Worm (Caenorhabditis elegans) whole organism, L1 larva: Measurements from ENCODE around the gene R13D11.10.

Source experiments
- F16B12.6 ChIP-seq: fragments of 150-350 bp; optimal IDR thresholded peaks from 2 replicates; lab custom pipeline; 2014; ENCODE audit warnings: missing biosample characterization, missing genetic modification characterization
- Y116A8C.19 ChIP-seq: sonication (generic microtip); optimal IDR thresholded peaks from 2 replicates; lab custom pipeline; 2016; ENCODE audit warnings: missing compliant biosample characterization, missing genetic modification characterization, borderline replicate concordance
- alr-1 ChIP-seq: fragments of 200-800 bp; sonication (Bioruptor generic); optimal IDR thresholded peaks from 2 replicates; lab custom pipeline; 2018; ENCODE audit warnings: borderline replicate concordance, mild to moderate bottlenecking, missing genetic modification characterization, missing compliant biosample characterization
- aly-2 ChIP-seq: fragments of 150-350 bp; optimal IDR thresholded peaks from 2 replicates; lab custom pipeline; 2014; ENCODE audit warnings: missing biosample characterization, missing genetic modification characterization
- ama-1 ChIP-seq: fragments of 150-350 bp; optimal IDR thresholded peaks from 2 replicates; lab custom pipeline; 2014
- ceh-63 ChIP-seq: fragments of 200-800 bp; sonication (Bioruptor generic); optimal IDR thresholded peaks from 2 replicates; lab custom pipeline; 2018; ENCODE audit warnings: mild to moderate bottlenecking, missing genetic modification characterization, missing compliant biosample characterization
- egl-27 ChIP-seq, 2 experiments: fragments of 150-350 bp in 1 of 2; sonication (generic microtip); optimal IDR thresholded peaks; 3 replicates each; lab custom pipeline; 2017 to 2018; ENCODE audit warnings: missing biosample characterization in 2 of 2, missing genetic modification characterization in 2 of 2, missing genetic modification reagents in 2 of 2
- elt-2 ChIP-seq: sonication (generic microtip); optimal IDR thresholded peaks from 2 replicates; lab custom pipeline; 2016; ENCODE audit warnings: missing genetic modification characterization, mild to moderate bottlenecking, inconsistent platforms, missing compliant biosample characterization, missing genetic modification reagents
- elt-3 ChIP-seq, 6 experiments: fragments of 150-350 bp in 1 of 6; sonication (generic microtip); optimal IDR thresholded peaks; 2 replicates each; lab custom pipeline; 2017 to 2018; ENCODE audit warnings: missing biosample characterization in 6 of 6, missing genetic modification characterization in 6 of 6, inconsistent platforms in 1 of 6
- ets-5 ChIP-seq: fragments of 200-800 bp; sonication (Bioruptor generic); IDR thresholded peaks from 2 replicates; pipeline ENCODE4 v1.3.6; 2022; ENCODE audit warnings: missing genetic modification characterization, missing compliant biosample characterization
- fkh-10 ChIP-seq: sonication (generic microtip); optimal IDR thresholded peaks from 2 replicates; lab custom pipeline; 2017; ENCODE audit warnings: missing biosample characterization, missing genetic modification reagents, missing genetic modification characterization
- fkh-4 ChIP-seq: sonication (generic microtip); optimal IDR thresholded peaks from 2 replicates; lab custom pipeline; 2016; ENCODE audit warnings: missing compliant biosample characterization, missing genetic modification characterization, borderline replicate concordance
- fkh-8 ChIP-seq: sonication (generic microtip); optimal IDR thresholded peaks from 2 replicates; lab custom pipeline; 2016; ENCODE audit warnings: mild to moderate bottlenecking, missing genetic modification characterization, missing compliant biosample characterization
- fos-1 ChIP-seq: fragments of 150-350 bp; optimal IDR thresholded peaks from 2 replicates; lab custom pipeline; 2014; ENCODE audit warnings: missing biosample characterization, missing genetic modification characterization
- grh-1 ChIP-seq: fragments of 200-800 bp; sonication (Bioruptor generic); IDR thresholded peaks from 2 replicates; pipeline ENCODE4 v1.3.6; 2022; ENCODE audit warnings: missing genetic modification reagents, missing genetic modification characterization, missing compliant biosample characterization
- jun-1 ChIP-seq: fragments of 150-350 bp; optimal IDR thresholded peaks from 2 replicates; lab custom pipeline; 2014; ENCODE audit warnings: missing biosample characterization, missing genetic modification reagents, missing genetic modification characterization
- lin-13 ChIP-seq: fragments of 150-350 bp; optimal IDR thresholded peaks from 2 replicates; lab custom pipeline; 2014; ENCODE audit warnings: missing biosample characterization, missing genetic modification reagents, missing genetic modification characterization
- lin-14 ChIP-seq: fragments of 200-800 bp; sonication (Bioruptor generic); optimal IDR thresholded peaks from 2 replicates; lab custom pipeline; 2018; ENCODE audit warnings: mild to moderate bottlenecking, missing genetic modification characterization, moderate library complexity, missing compliant biosample characterization
- lin-39 ChIP-seq: fragments of 150-350 bp; optimal IDR thresholded peaks from 2 replicates; lab custom pipeline; 2014; ENCODE audit warnings: missing biosample characterization, missing genetic modification reagents, missing genetic modification characterization
- lsy-2 ChIP-seq, 2 experiments: fragments of 150-350 bp; optimal IDR thresholded peaks; 2 replicates each; lab custom pipeline; 2014; ENCODE audit warnings: missing biosample characterization in 2 of 2, missing genetic modification characterization in 2 of 2
- mep-1 ChIP-seq: fragments of 150-350 bp; optimal IDR thresholded peaks from 2 replicates; lab custom pipeline; 2014; ENCODE audit warnings: missing biosample characterization, missing genetic modification characterization
- nhr-11 ChIP-seq: fragments of 150-350 bp; optimal IDR thresholded peaks from 2 replicates; lab custom pipeline; 2014; ENCODE audit warnings: missing biosample characterization, missing genetic modification characterization
- nhr-19 ChIP-seq: fragments of 200-800 bp; sonication (Bioruptor generic); conservative IDR thresholded peaks from 2 replicates; pipeline ENCODE4 v1.3.6; 2022; ENCODE audit warnings: missing genetic modification characterization, missing compliant biosample characterization
- nhr-20 ChIP-seq: sonication (generic microtip); optimal IDR thresholded peaks from 2 replicates; lab custom pipeline; 2016; ENCODE audit warnings: mild to moderate bottlenecking, missing genetic modification characterization, missing compliant biosample characterization
- nhr-237 ChIP-seq: fragments of 150-350 bp; optimal IDR thresholded peaks from 2 replicates; lab custom pipeline; 2014; ENCODE audit warnings: missing biosample characterization, missing genetic modification characterization
- nhr-47 ChIP-seq: sonication (generic microtip); optimal IDR thresholded peaks from 2 replicates; lab custom pipeline; 2016; ENCODE audit warnings: mild to moderate bottlenecking, missing genetic modification characterization, moderate library complexity, missing compliant biosample characterization
- nhr-71 ChIP-seq: sonication (generic microtip); optimal IDR thresholded peaks from 2 replicates; lab custom pipeline; 2016; ENCODE audit warnings: mild to moderate bottlenecking, missing genetic modification characterization, moderate library complexity, missing compliant biosample characterization
- nhr-84 ChIP-seq: sonication (generic microtip); optimal IDR thresholded peaks from 2 replicates; lab custom pipeline; 2017; ENCODE audit warnings: missing biosample characterization, missing genetic modification characterization
- nhr-85 ChIP-seq: sonication (generic microtip); peaks from one replicate; lab custom pipeline; 2016; ENCODE audit warnings: missing genetic modification characterization, inconsistent platforms, missing compliant biosample characterization
- rnt-1 ChIP-seq: sonication (generic microtip); optimal IDR thresholded peaks from 2 replicates; lab custom pipeline; 2016; ENCODE audit warnings: mild to moderate bottlenecking, missing genetic modification characterization, moderate library complexity, missing compliant biosample characterization
- skn-1 ChIP-seq: fragments of 150-350 bp; optimal IDR thresholded peaks from 2 replicates; lab custom pipeline; 2014; ENCODE audit warnings: missing biosample characterization, missing genetic modification characterization
- snpc-4 ChIP-seq: fragments of 150-350 bp; optimal IDR thresholded peaks from 2 replicates; lab custom pipeline; 2014; ENCODE audit warnings: missing biosample characterization, missing genetic modification characterization
- sptf-1 ChIP-seq: fragments of 150-350 bp; optimal IDR thresholded peaks from 2 replicates; lab custom pipeline; 2014; ENCODE audit warnings: missing biosample characterization, missing genetic modification characterization
- sup-37 ChIP-seq: fragments of 200-800 bp; sonication (Bioruptor generic); optimal IDR thresholded peaks from 2 replicates; lab custom pipeline; 2018; ENCODE audit warnings: mild to moderate bottlenecking, missing genetic modification characterization, missing compliant biosample characterization
- tbx-2 ChIP-seq: sonication (generic microtip); optimal IDR thresholded peaks from 2 replicates; lab custom pipeline; 2016; ENCODE audit warnings: missing genetic modification characterization, missing compliant biosample characterization
- unc-62 ChIP-seq: fragments of 150-350 bp; optimal IDR thresholded peaks from 2 replicates; lab custom pipeline; 2014; ENCODE audit warnings: missing biosample characterization, missing genetic modification reagents, missing genetic modification characterization
- unc-86 ChIP-seq: sonication (generic microtip); optimal IDR thresholded peaks from 2 replicates; lab custom pipeline; 2016; ENCODE audit warnings: missing genetic modification characterization, missing compliant biosample characterization
- vab-15 ChIP-seq: sonication (generic microtip); optimal IDR thresholded peaks from 2 replicates; lab custom pipeline; 2017; ENCODE audit warnings: missing genotype, mild to moderate bottlenecking, missing genetic modification characterization, missing compliant biosample characterization
- zag-1 ChIP-seq: fragments of 150-350 bp; optimal IDR thresholded peaks from 2 replicates; lab custom pipeline; 2014; ENCODE audit warnings: missing biosample characterization, missing genetic modification characterization
- ztf-11 ChIP-seq, 2 experiments: sonication (generic microtip); optimal IDR thresholded peaks; 2 replicates each; lab custom pipeline; 2016 to 2017; ENCODE audit warnings: missing genetic modification characterization in 2 of 2, missing biosample characterization in 1 of 2, missing compliant biosample characterization in 1 of 2

Gene R13D11.10

ce11 chrV:808260-808659 lies 4.7 kb downstream of the R13D11.10 start:
- no peak for TF ChIP-seq vab-15 (tag; lab: Kevin White, UChicago)
- no peak for TF ChIP-seq nhr-47 (tag; lab: Kevin White, UChicago)
- TF ChIP-seq lin-39 (tag; lab: Kevin White, UChicago) = no peak
- TF ChIP-seq unc-86 (tag; lab: Kevin White, UChicago) = no peak
- TF ChIP-seq ztf-11 (tag; optimal IDR thresholded peaks at IDR 0.05; lab: Kevin White, UChicago) = no peak
- no peak for TF ChIP-seq lsy-2 (tag; optimal IDR thresholded peaks at IDR 0.05; lab: Kevin White, UChicago)
- TF ChIP-seq aly-2 (tag; lab: Kevin White, UChicago) = no peak
- no peak for TF ChIP-seq elt-3 (tag; optimal IDR thresholded peaks at IDR 0.05; lab: Kevin White, UChicago)
- TF ChIP-seq skn-1 (tag; lab: Kevin White, UChicago) = no peak
- TF ChIP-seq nhr-19 = no peak
- TF ChIP-seq, all 84 proteins: peak for 0

- TF ChIP-seq elt-2 (tag; lab: Kevin White, UChicago) (no peak), alr-1 (tag; lab: Kevin White, UChicago) (no peak), nhr-84 (tag; lab: Kevin White, UChicago) (no peak), zag-1 (tag; lab: Kevin White, UChicago) (no peak), fkh-10 (GFP tag; lab: Kevin White, UChicago) (no peak), lin-14 (peak; percentile 32), fkh-8 (tag; lab: Kevin White, UChicago) (no peak), lin-13 (GFP tag; lab: Kevin White, UChicago) (no peak), jun-1 (tag; lab: Kevin White, UChicago) (no peak), tbx-2 (tag; lab: Kevin White, UChicago) (no peak), ama-1 (lab: Kevin White, UChicago) (no peak), nhr-85 (peak; percentile 41), F16B12.6 (no peak), nhr-19 (no peak), rnt-1 (tag; lab: Kevin White, UChicago) (no peak), fos-1 (tag; lab: Kevin White, UChicago) (no peak)
These were observed 8.5 kb downstream of the R13D11.10 start, which contains the start of gene nhr-270 for ce11 chrV:804485-804884. nhr-270 (minus strand) TSS chrV:804741.

ce11 chrV:803472-803871 lies 9.5 kb downstream of the R13D11.10 start:
- no peak for TF ChIP-seq ets-5
- TF ChIP-seq snpc-4 (tag; lab: Kevin White, UChicago) = no peak
- TF ChIP-seq sptf-1 (tag; lab: Kevin White, UChicago) = no peak
- TF ChIP-seq Y116A8C.19 (tag; lab: Kevin White, UChicago) = no peak
- TF ChIP-seq ceh-63 (GFP tag; lab: Kevin White, UChicago) = no peak
- no peak for TF ChIP-seq nhr-11 (tag; lab: Kevin White, UChicago)
- TF ChIP-seq unc-62 (GFP tag; lab: Kevin White, UChicago) = no peak
- TF ChIP-seq sup-37 (GFP tag; lab: Kevin White, UChicago) = no peak
- TF ChIP-seq grh-1 (GFP tag; lab: Robert Waterston, UW) = no peak
- TF ChIP-seq nhr-71 (tag; lab: Kevin White, UChicago) = no peak
- no peak for TF ChIP-seq jun-1 (tag; lab: Kevin White, UChicago)
- TF ChIP-seq nhr-237 (tag; lab: Kevin White, UChicago) = no peak
- no peak for TF ChIP-seq mep-1
- TF ChIP-seq egl-27 (tag; optimal IDR thresholded peaks at IDR 0.05; lab: Kevin White, UChicago) = no peak
- TF ChIP-seq nhr-20 = no peak

ce11 chrV:802726-803125 lies 10.3 kb downstream of the R13D11.10 start:
- TF ChIP-seq nhr-19 (no peak), sptf-1 (tag; lab: Kevin White, UChicago) (no peak), fkh-4 (tag; lab: Kevin White, UChicago) (no peak)
